Worm (Caenorhabditis elegans) whole organism, L4 larva: ENCODE results near the gene pals-29.

Experiments
- F49E8.2 ChIP-seq: sonication (generic microtip); optimal IDR thresholded peaks from 2 replicates; lab custom pipeline; 2016; ENCODE audit warnings: missing compliant biosample characterization, mild to moderate bottlenecking, missing genetic modification characterization, borderline replicate concordance
- ZK546.5 ChIP-seq, 2 experiments: sonication (generic microtip); optimal IDR thresholded peaks; 2 replicates each; lab custom pipeline; 2017; ENCODE audit warnings: missing biosample characterization in 2 of 2, missing genetic modification characterization in 2 of 2
- ces-1 ChIP-seq: fragments of 150-350 bp; sonication (generic microtip); optimal IDR thresholded peaks from 4 replicates; lab custom pipeline; 2014; ENCODE audit warnings: missing biosample characterization, missing genetic modification reagents, missing genetic modification characterization
- dpl-1 ChIP-seq: fragments of 150-350 bp; optimal IDR thresholded peaks from 2 replicates; lab custom pipeline; 2014; ENCODE audit warnings: missing biosample characterization, missing genetic modification reagents, missing genetic modification characterization
- fos-1 ChIP-seq: fragments of 150-350 bp; optimal IDR thresholded peaks from 2 replicates; lab custom pipeline; 2014; ENCODE audit warnings: missing biosample characterization, missing genetic modification characterization
- lin-39 ChIP-seq: fragments of 150-350 bp; optimal IDR thresholded peaks from 2 replicates; lab custom pipeline; 2014; ENCODE audit warnings: missing biosample characterization, missing genetic modification reagents, missing genetic modification characterization
- nhr-11 ChIP-seq: fragments of 150-350 bp; optimal IDR thresholded peaks from 2 replicates; lab custom pipeline; 2014; ENCODE audit warnings: missing biosample characterization, missing genetic modification characterization
- nhr-237 ChIP-seq: sonication (generic microtip); optimal IDR thresholded peaks from 2 replicates; lab custom pipeline; 2017; ENCODE audit warnings: missing biosample characterization, missing genetic modification characterization
- nhr-28 ChIP-seq: fragments of 150-350 bp; optimal IDR thresholded peaks from 2 replicates; lab custom pipeline; 2014; ENCODE audit warnings: missing biosample characterization, missing genetic modification characterization
- set-16 ChIP-seq: fragments of 200-800 bp; sonication (Bioruptor generic); IDR thresholded peaks from 2 replicates; pipeline ENCODE4 v1.3.6; 2022; ENCODE audit warnings: missing genetic modification reagents, missing genetic modification characterization, missing compliant biosample characterization
- unc-39 ChIP-seq: sonication (generic microtip); optimal IDR thresholded peaks from 2 replicates; lab custom pipeline; 2017; ENCODE audit warnings: missing biosample characterization, missing genetic modification characterization
- vab-7 ChIP-seq: fragments of 200-800 bp; sonication (Bioruptor generic); IDR thresholded peaks from 2 replicates; pipeline ENCODE4 v1.3.6; 2022; ENCODE audit warnings: missing genetic modification reagents, missing genetic modification characterization, missing compliant biosample characterization

DNA sequence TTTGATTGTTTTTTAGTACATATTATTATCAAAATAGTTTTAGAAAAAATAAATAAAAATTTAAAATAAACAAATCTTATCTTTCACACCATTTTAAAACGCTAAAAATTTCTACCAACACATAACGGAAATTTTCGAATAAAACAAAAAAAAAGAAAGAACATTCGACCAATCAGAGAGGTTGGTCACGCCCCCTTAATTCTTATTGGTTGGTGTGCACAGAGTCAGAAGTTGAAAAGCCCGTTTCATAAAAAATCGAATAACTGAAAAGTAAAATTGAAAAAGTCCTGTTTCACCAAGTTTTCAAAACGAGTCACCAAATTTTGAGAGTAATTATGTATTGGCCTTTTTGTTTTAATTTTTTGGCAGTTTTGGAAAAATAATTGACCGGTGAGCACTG is 51.3 kb downstream of the pals-29 start:
- TF ChIP-seq unc-39 (tag; lab: Kevin White, UChicago), result no peak
- no peak for TF ChIP-seq nhr-237 (tag; lab: Kevin White, UChicago)
- no peak for TF ChIP-seq nhr-11 (tag; lab: Kevin White, UChicago)
- TF ChIP-seq F49E8.2 (tag; lab: Kevin White, UChicago), result no peak
- no peak for TF ChIP-seq nhr-28 (tag; lab: Kevin White, UChicago)
- TF ChIP-seq set-16 (GFP tag; lab: Robert Waterston, UW), result no peak
- TF ChIP-seq fos-1 (tag; lab: Kevin White, UChicago), result no peak
- no peak for TF ChIP-seq vab-7
- TF ChIP-seq ZK546.5 (tag; optimal IDR thresholded peaks at IDR 0.05; lab: Kevin White, UChicago), result no peak
- TF ChIP-seq dpl-1 (GFP tag; lab: Kevin White, UChicago), result no peak
- TF ChIP-seq ces-1 (GFP tag; lab: Kevin White, UChicago), result no peak
- no peak for TF ChIP-seq lin-39 (tag; lab: Kevin White, UChicago)
